Worm (Caenorhabditis elegans): Measurements from ENCODE around the gene Y66D12A.30.

ce11 chrIII:11656389-11656788 lies 46.7 kb downstream of the Y66D12A.30 start:
- TF ChIP-seq elt-3 (tag; optimal IDR thresholded peaks at IDR 0.05) (no peak), lsy-2 (tag; optimal IDR thresholded peaks at IDR 0.05) (no peak), sptf-1 (tag; optimal IDR thresholded peaks at IDR 0.05) (no peak), nhr-237 (tag; optimal IDR thresholded peaks at IDR 0.05) (no peak), sem-2 (GFP tag; optimal IDR thresholded peaks at IDR 0.05) (no peak), mep-1 (tag; optimal IDR thresholded peaks at IDR 0.05) (no peak), blmp-1 (tag; optimal IDR thresholded peaks at IDR 0.05) (no peak), snpc-4 (tag; optimal IDR thresholded peaks at IDR 0.05) (no peak), unc-39 (tag; optimal IDR thresholded peaks at IDR 0.05) (no peak), pha-4 (tag; optimal IDR thresholded peaks at IDR 0.05) (no peak), ztf-11 (tag; optimal IDR thresholded peaks at IDR 0.05) (no peak)
